Fruit fly (Drosophila melanogaster): ENCODE results near the gene CG34041.
A peak's percentile ranks its signal among the peaks of the same experiment; 100 is the strongest.

Gene CG34041

DNA sequence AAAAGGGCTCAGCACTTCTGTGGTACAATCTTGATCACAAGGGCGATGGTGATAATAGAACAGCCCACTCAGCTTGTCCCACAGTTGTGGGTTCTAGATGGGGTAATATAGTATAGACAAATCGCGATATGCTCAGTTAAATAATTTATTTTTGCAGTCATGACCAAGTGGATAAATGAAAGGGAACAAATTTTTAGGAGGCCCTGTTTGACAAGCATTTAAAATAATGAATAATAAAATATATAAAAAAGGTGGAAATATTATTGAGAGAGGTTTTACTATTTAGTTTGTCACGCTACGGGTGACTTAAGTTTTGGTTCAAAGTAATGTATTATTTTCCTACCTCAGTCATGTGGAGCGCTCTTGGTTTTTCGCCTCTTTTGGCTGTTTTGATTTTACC is at the start of gene CG34041:
TSS of gene CG34041 (plus strand) at position 301 of the 400 bp plus-strand sequence.
- TF ChIP-seq CTCF (optimal IDR thresholded peaks at IDR 0.05) (no peak), CG8478 (optimal IDR thresholded peaks at IDR 0.05) (no peak)

DNA sequence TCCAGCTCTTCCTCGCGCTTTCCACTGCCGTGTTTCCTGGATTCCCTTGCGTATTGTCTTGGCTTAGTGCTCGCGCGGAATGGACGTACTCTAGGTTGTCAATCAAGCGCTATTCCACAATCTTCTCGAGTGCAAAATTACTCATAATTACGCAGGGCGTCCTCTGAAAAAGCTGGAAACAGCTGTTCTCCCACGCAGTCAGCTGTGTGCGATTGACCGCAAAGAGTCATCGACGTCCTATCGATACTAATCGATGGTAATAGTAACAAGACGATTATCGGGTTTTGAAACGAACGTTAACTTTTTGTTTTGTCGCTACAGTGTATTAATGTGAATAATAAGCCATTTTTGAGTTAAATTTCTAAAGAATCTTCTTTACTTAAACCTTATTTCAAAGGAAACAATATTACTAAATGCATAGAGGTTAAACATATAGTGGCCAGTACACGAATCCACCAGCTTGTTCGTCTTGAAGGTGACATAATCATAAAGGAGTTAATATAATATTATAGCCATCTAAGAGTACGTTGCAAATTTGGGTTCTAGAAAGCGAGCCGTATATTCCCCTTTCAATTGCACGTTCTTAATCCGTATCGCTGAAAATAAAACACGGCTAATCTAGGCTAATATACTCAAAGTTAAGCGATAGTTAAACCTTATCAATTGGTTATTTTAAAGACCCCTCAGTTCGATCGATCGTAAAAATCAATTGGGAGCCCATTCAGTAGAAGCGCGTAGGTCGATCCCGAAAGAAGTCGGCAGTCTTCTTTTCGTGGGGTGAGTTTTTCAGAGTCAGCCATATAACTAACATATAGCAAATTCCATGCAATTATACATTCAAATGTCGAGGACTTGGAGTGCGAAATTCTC is 48.5 kb upstream of the CG34041 start, which contains the start of the genes CG2224 and CDase:
TSS of gene CG2224 (minus strand) at position 235 of the 870 bp plus-strand sequence.
TSS of gene CDase (plus strand) at position 456 of the 870 bp plus-strand sequence.
- no peak for TF ChIP-seq CG8478 (optimal IDR thresholded peaks at IDR 0.05)
- TF ChIP-seq CTCF (optimal IDR thresholded peaks at IDR 0.05): peak; percentile 7 to 14

DNA sequence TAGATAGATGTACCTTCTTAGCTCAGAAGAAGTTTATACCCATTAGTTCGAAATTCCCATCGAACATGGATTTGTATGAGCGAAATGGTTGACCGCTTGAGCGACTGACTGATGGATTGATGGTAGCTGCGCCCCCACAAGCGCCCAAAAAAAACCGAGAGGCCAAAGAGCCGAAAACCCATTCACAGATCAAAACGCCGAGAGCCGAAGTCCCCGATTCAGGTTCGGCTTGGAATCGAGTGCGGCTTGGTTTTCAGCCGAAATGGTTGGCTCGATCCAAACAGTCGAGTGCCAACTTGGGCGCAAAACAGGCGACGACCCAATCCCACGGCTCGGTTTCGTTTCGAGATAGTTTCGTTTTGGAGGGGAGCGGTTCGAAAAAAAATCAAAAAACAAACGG is 47.6 kb upstream of the CG34041 start:
- TF ChIP-seq CG8478 (optimal IDR thresholded peaks at IDR 0.05) (no peak), CTCF (optimal IDR thresholded peaks at IDR 0.05) (no peak)

dm6 chr3R:30461608-30462243 is 46.1 kb upstream of the CG34041 start:
- TF ChIP-seq CTCF (optimal IDR thresholded peaks at IDR 0.05) (no peak), CG8478 (optimal IDR thresholded peaks at IDR 0.05) (no peak)

DNA sequence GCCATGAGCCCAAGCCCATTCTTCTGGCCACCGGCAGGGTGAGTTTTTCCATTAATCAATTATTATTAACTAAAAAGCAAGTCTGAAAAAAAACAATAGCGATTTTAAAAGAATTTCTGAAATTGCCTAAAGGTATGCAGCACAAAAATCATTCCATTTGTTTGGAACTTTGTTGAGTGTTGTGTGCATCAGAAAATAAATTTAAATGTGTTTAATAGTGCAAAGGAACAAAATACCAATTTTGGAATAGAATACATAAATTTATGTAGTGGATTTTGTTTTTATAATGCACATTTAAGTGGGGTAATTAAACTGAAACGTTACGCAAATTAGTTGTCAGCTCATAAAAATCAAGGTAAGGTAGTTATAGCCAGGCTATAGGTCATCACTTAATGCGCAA is 43.6 kb upstream of the CG34041 start:
- TF ChIP-seq CG8478 (optimal IDR thresholded peaks at IDR 0.05) (no peak), CTCF (optimal IDR thresholded peaks at IDR 0.05) (no peak)

DNA sequence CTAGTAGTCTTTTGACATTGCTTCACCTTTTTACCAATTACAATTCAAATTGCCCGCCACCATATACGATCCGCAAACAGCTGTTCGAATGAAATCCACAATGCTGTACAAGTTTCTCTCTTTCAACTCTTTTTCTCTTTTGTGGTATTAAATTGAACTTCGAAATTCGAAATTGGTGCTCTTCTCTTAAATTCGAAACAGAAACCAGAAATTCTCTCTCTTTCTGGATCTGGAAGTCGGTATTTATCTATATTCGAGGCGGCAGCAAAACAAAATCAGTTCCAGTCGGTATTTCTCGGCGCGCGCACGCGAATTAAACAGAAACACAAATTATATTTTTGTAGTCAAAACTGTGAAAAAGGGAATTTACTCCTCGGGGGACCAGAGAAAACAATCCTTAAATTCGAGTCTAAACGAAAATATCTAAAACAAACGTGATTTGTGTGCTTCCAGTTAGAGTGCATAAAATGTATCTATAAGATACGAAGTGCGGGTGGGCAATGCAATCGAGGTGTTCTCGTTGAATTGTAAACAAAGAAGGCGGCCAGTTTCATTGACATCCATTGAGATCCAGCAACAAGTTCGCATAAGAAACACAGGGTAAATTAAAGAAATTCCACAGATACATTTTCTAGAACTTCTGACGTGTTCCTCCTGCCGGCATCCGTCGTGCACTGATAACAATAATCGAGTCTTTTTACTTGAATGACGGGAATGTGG is 41.9 kb upstream of the CG34041 start, which contains the start of gene PH4alphaEFB:
TSS of gene PH4alphaEFB (plus strand) at position 276 of the 720 bp plus-strand sequence.
- TF ChIP-seq CTCF (optimal IDR thresholded peaks at IDR 0.05): no peak
- TF ChIP-seq CG8478 (optimal IDR thresholded peaks at IDR 0.05): no peak

DNA sequence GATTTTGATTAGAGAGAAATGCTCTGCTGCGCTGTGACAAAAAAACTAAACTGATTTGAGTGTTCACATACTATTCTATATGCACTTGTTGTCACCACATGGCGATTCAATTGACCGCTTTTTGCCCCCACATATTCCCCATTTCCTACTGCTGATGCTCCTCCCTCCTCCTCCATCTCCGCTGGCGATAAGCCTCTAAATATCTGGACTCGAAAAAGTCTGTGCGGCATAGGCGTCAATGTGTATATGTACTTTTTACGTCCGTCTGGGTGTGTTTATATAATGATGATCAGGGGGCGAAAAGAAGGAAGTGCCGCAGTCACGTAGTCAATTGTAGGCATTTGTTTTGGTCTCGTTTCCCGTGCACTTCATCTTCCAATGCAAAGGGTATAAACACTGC is 41.3 kb upstream of the CG34041 start:
- no peak for TF ChIP-seq CG8478 (optimal IDR thresholded peaks at IDR 0.05)

DNA sequence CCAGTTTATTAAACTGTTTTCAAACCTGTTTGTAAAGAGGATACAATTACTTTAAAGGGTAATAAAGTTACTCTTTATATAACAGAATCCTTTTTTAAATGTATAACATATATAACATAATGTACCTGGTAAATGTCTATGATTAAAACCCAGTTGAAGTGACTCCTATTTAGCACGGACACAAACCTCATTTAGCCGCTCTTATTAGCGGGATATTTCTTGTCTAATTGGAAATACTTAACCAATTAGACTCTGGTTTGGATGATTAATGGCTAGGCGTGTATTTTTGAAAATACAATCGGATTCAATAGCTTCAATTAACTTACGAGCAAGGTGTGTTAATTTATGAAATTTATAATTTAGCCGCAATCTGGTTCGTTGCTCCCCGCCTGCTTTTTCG is 40.8 kb upstream of the CG34041 start:
- TF ChIP-seq CTCF (optimal IDR thresholded peaks at IDR 0.05) (peak; percentile 21 to 58), CG8478 (optimal IDR thresholded peaks at IDR 0.05) (no peak)

DNA sequence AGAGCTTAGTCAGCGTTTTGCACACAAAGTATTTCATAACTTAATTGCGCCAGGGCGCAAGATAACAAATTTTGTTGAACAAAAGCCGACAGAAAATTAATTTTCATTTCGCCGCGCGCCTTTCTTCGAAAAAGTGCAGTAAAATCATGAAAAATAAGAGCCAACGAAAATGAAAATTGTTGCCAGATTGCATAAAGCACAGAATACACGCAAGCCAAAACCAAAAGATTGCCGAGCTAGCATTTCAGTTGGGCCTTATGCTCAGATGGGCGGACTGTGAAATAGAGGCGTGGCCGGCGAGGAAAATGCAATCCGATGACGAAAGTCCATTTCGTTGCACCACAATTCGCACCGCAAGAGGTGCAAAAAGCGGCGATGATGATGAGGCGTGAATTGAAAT is 37.1 kb upstream of the CG34041 start:
- TF ChIP-seq CG8478 (optimal IDR thresholded peaks at IDR 0.05) (no peak), CTCF (optimal IDR thresholded peaks at IDR 0.05) (no peak)

DNA sequence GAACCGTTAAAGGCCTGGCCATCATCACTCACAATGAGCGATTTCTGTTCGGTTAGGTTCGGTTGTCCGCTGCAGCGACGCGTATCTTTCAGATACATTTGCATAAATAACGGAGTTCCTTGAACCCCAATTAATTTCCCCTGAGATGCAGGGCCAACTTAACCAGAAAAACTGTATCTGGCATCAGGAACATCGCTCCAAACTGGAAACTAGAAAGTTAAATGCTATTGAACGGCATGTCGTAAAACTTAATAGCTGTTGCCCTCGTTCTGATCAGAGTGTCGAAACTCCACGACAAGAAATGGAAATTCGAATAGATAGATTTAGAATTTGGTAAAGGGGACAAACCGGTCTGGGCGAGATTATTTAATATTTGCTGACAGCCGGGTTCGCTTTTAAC is 35.5 kb upstream of the CG34041 start:
- TF ChIP-seq CG8478 (optimal IDR thresholded peaks at IDR 0.05) (no peak), CTCF (optimal IDR thresholded peaks at IDR 0.05) (no peak)

DNA sequence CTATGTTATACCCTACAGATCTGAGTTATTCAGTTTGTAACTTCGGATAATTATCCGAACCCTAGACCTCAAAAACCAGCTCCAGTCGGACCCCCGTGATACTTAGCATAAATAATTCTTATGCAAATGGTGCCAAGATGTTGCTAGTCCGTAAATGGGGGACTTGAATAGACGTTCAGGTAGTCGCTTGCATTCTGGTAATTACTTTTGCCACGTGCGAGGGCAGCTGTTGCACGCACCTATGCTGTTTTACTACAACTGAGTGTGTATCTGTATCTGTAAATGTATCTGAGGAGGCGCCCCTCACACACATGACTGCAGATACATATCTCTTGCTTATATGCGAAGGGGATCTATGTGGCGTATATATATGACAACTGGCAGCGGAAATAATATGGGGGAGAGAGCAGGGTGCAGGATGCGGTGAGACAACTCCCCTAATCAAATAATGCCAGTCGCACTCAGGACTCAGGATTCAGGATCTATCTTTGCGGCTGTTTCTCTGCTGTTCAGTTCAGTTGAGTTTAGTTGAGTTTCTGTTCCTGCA is 33.1 kb upstream of the CG34041 start:
- no peak for TF ChIP-seq CTCF (optimal IDR thresholded peaks at IDR 0.05)

dm6 chr3R:30475910-30476309 is 31.9 kb upstream of the CG34041 start:
- TF ChIP-seq CTCF (optimal IDR thresholded peaks at IDR 0.05) (no peak), CG8478 (optimal IDR thresholded peaks at IDR 0.05) (no peak)

DNA sequence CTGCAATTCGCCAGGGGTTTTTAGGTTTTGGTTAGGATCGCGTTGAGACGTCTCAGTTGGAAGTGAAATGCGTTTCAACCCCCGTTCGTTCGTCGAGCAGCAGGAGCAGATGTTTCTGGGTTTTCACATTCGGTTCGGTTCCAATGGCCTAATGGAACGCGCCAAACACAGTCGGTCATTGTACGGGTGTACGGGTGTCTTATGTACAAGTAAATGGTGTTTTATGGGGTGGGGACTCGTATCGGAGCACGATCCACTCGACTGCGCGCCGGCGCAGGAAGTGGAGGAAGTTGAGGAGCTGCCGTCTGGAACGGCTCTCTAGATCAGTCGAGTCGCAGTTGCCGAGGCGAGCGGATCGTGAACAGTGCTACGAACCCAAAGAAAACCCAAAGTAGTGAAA is 31.5 kb upstream of the CG34041 start, which contains the start of gene spdo:
TSS of gene spdo (plus strand) at position 318 of the 400 bp plus-strand sequence.
- no peak for TF ChIP-seq CG8478 (optimal IDR thresholded peaks at IDR 0.05)
- TF ChIP-seq CTCF (optimal IDR thresholded peaks at IDR 0.05): no peak

DNA sequence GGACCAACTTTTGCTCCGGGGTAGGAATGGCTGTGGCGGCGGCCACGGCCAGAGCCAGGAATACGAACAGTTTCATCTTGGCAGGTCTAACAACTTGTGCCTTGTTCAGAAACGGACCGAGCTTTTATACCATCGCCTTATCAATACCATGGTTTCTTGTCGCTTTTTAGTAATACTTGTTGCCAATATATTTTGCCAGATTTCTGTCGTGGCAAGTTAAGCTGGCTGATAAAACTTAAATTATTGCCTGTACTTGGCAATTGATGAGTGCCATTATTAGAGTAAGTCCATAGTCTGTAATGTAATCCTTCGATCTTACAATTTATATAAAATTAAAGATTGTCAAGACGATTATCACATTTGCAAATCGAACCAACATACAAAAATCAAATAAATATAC is 20.0 kb upstream of the CG34041 start, which contains the start of gene Jon99Fii:
TSS of gene Jon99Fii (minus strand) at position 101 of the 400 bp plus-strand sequence.
- TF ChIP-seq CG8478 (optimal IDR thresholded peaks at IDR 0.05) (no peak), CTCF (optimal IDR thresholded peaks at IDR 0.05) (no peak)

dm6 chr3R:30488663-30489062 is 19.2 kb upstream of the CG34041 start, which contains the start of gene Jon99Fi:
Gene Jon99Fi, plus strand, starts transcription at chr3R:30488963.
- TF ChIP-seq CTCF (optimal IDR thresholded peaks at IDR 0.05) (no peak), CG8478 (optimal IDR thresholded peaks at IDR 0.05) (no peak)

Data from S2 (cell line).